Worm (Caenorhabditis elegans): ENCODE measurements around the gene R07B7.2.

DNA sequence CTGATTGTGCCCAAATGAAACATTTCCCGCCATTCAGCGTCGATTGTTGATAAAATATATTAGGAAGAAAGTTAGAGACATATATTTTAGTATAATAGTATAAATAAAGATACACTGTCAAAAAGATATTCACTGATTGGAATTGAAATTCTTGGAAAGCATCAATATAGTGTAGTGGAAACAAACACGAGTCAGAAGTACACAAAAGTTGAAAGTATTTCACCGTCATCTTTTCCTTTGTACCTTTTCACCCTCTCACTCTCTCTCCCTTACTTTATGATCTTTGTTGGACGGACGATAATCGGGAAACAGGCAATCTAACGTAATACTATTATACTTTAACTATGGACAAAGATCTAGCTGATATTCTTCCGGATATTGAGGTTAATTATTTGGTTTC, 34.5 kb upstream of the R07B7.2 start, which contains the start of gene nhr-208:
- TF ChIP-seq elt-3 (tag; optimal IDR thresholded peaks at IDR 0.05) (no peak), mdl-1 (tag; optimal IDR thresholded peaks at IDR 0.05) (no peak), zag-1 (tag; optimal IDR thresholded peaks at IDR 0.05) (no peak), unc-62 (GFP tag; optimal IDR thresholded peaks at IDR 0.05) (no peak), lsy-2 (tag; optimal IDR thresholded peaks at IDR 0.05) (no peak), nhr-11 (tag; optimal IDR thresholded peaks at IDR 0.05) (no peak), nhr-77 (tag; optimal IDR thresholded peaks at IDR 0.05) (no peak), nhr-23 (tag; optimal IDR thresholded peaks at IDR 0.05) (no peak), ama-1 (optimal IDR thresholded peaks at IDR 0.05) (no peak), unc-55 (GFP tag; optimal IDR thresholded peaks at IDR 0.05) (no peak), elt-1 (tag; optimal IDR thresholded peaks at IDR 0.05) (no peak)
